Worm (Caenorhabditis elegans): ENCODE measurements around the gene pde-12.

pde-12 gene

DNA sequence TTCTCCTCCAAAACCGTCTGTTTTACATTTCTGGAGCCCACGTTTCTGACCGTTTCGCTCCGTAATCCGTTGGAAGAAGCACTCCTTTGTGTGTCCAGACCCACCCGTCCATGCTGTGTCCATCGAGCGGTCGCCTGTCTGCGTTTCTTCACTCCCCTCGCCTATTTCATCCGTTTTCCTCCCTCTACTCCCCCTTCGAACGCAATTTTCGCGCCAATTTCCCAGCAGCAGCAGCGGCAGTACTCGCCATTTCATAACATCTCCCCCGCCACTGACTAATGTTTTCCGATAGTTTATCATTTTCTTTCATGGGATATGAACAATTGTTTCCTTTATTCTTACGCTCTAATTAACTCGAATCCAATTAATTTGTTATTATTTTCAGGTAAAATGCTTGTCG is 36.9 kb downstream of the pde-12 start (continued):
- TF ChIP-seq tbp1 (GFP tag; optimal IDR thresholded peaks at IDR 0.05) (no peak), lin-40 (tag; optimal IDR thresholded peaks at IDR 0.05) (no peak), efl-1 (GFP tag; optimal IDR thresholded peaks at IDR 0.05) (no peak), T07F8.4 (tag; optimal IDR thresholded peaks at IDR 0.05) (no peak), egl-18 (GFP tag; IDR thresholded peaks at IDR 0.05) (no peak), ceh-79 (tag; optimal IDR thresholded peaks at IDR 0.05) (no peak), repo-1 (tag; optimal IDR thresholded peaks at IDR 0.05) (no peak), hmg-20 (GFP tag; IDR thresholded peaks at IDR 0.05) (no peak), F55B11.4 (tag; optimal IDR thresholded peaks at IDR 0.05; ENCODE audit: borderline replicate concordance, insufficient read depth) (no peak), ceh-27 (GFP tag; optimal IDR thresholded peaks at IDR 0.05) (no peak), pbrm-1 (GFP tag; IDR thresholded peaks at IDR 0.05) (peak; percentile 24; the same call in 1 of the 2 replicates), Y67H2A.10 (GFP tag; conservative IDR thresholded peaks at IDR 0.05) (no peak), K12H6.12 (tag; optimal IDR thresholded peaks at IDR 0.05) (peak; percentile 26), ekl-4 (GFP tag; IDR thresholded peaks at IDR 0.05) (no peak), nfyb-1 (GFP tag; IDR thresholded peaks at IDR 0.05) (peak; percentile 50; the same call in 1 of the 2 replicates), mes-4 (tag; optimal IDR thresholded peaks at IDR 0.05) (no peak), unc-130 (GFP tag; optimal IDR thresholded peaks at IDR 0.05) (no peak), F52B5.7 (tag; optimal IDR thresholded peaks at IDR 0.05) (no peak), athp-1 (tag; optimal IDR thresholded peaks at IDR 0.05) (no peak), C17E4.6 (GFP tag; IDR thresholded peaks at IDR 0.05) (no peak), D2030.7 (GFP tag; IDR thresholded peaks at IDR 0.05) (no peak), lin-54 (GFP tag; optimal IDR thresholded peaks at IDR 0.05) (no peak), B0336.3 (GFP tag; IDR thresholded peaks at IDR 0.05) (0 out of 2 replicates have a peak, but pooled peaks have one; percentile 40), madf-10 (tag; optimal IDR thresholded peaks at IDR 0.05) (no peak), chd-7 (tag; optimal IDR thresholded peaks at IDR 0.05) (no peak), hlh-12 (tag; optimal IDR thresholded peaks at IDR 0.05) (no peak), T26A5.8 (tag; optimal IDR thresholded peaks at IDR 0.05) (no peak), Y79H2A.3 (GFP tag; conservative IDR thresholded peaks at IDR 0.05) (no peak), ztf-3 (GFP tag; optimal IDR thresholded peaks at IDR 0.05) (no peak), attf-5 (GFP tag; optimal IDR thresholded peaks at IDR 0.05) (peak; percentile 23), Y56A3A.18 (GFP tag; IDR thresholded peaks at IDR 0.05) (no peak), die-1 (tag; optimal IDR thresholded peaks at IDR 0.05) (no peak), nhr-90 (tag; optimal IDR thresholded peaks at IDR 0.05) (no peak), B0019.2 (GFP tag; conservative IDR thresholded peaks at IDR 0.05) (no peak), aptf-3 (GFP tag; IDR thresholded peaks at IDR 0.05) (no peak), ceh-58 (GFP tag; IDR thresholded peaks at IDR 0.05) (no peak), atf-7 (tag; optimal IDR thresholded peaks at IDR 0.05) (no peak), ama-1 (optimal IDR thresholded peaks at IDR 0.05) (no peak), ama-1 (GFP tag; optimal IDR thresholded peaks at IDR 0.05) (no peak), egl-44 (GFP tag; IDR thresholded peaks at IDR 0.05) (no peak), bed-2 (GFP tag; IDR thresholded peaks at IDR 0.05) (no peak), gei-17 (GFP tag; optimal IDR thresholded peaks at IDR 0.05) (no peak), mel-28 (tag; optimal IDR thresholded peaks at IDR 0.05; ENCODE audit: borderline replicate concordance) (no peak), akir-1 (GFP tag; optimal IDR thresholded peaks at IDR 0.05) (no peak), B0035.1 (tag; optimal IDR thresholded peaks at IDR 0.05) (no peak)

Data from whole organism, young adult.